Fruit fly (Drosophila melanogaster): ENCODE measurements around the gene CG42367.
A peak's percentile ranks its signal among the peaks of the same experiment; 100 is the strongest.

Gene CG42367

dm6 chr2L:9897296-9897695 is 33.1 kb upstream of the CG42367 start, which contains the start of gene RpS2 (continued):
- TF ChIP-seq toy (GFP tag; IDR thresholded peaks at IDR 0.05) (no peak), fd3F (GFP tag; optimal IDR thresholded peaks at IDR 0.05) (no peak), Jarid2 (GFP tag; optimal IDR thresholded peaks at IDR 0.05) (peak; percentile 13), CG10147 (GFP tag; optimal IDR thresholded peaks at IDR 0.05) (peak; percentile 5), crol (GFP tag; IDR thresholded peaks at IDR 0.05) (no peak), chn (GFP tag; optimal IDR thresholded peaks at IDR 0.05) (peak; percentile 14), CG17359 (tag; optimal IDR thresholded peaks at IDR 0.05) (peak; percentile 31), esg (GFP tag; conservative IDR thresholded peaks at IDR 0.05) (no peak), Fer2 (tag; optimal IDR thresholded peaks at IDR 0.05) (no peak), CG30431 (GFP tag; optimal IDR thresholded peaks at IDR 0.05) (no peak), CG9437 (GFP tag; optimal IDR thresholded peaks at IDR 0.05) (peak; percentile 39), sim (GFP tag; IDR thresholded peaks at IDR 0.05) (no peak), CG17802 (tag; optimal IDR thresholded peaks at IDR 0.05) (no peak), CG7786 (GFP tag; optimal IDR thresholded peaks at IDR 0.05) (no peak), exex (tag; optimal IDR thresholded peaks at IDR 0.05) (peak; percentile 31), pan (optimal IDR thresholded peaks at IDR 0.05) (no peak), pan (GFP tag; optimal IDR thresholded peaks at IDR 0.05 in 1 of 2, IDR thresholded peaks at IDR 0.05 in 1 of 2) (peak in 1 of 2 experiments; percentile 7), CG12155 (GFP tag; optimal IDR thresholded peaks at IDR 0.05) (peak; percentile 18), CG43689 (GFP tag; IDR thresholded peaks at IDR 0.05) (no peak), Lim3 (GFP tag; IDR thresholded peaks at IDR 0.05) (no peak), ssp (GFP tag; IDR thresholded peaks at IDR 0.05) (no peak), CG11504 (tag; optimal IDR thresholded peaks at IDR 0.05) (no peak), CG13624 (GFP tag; optimal IDR thresholded peaks at IDR 0.05) (peak; percentile 33), her (GFP tag; optimal IDR thresholded peaks at IDR 0.05) (peak; percentile 32), CG31388 (GFP tag; optimal IDR thresholded peaks at IDR 0.05) (no peak), Sry-δ (GFP tag; optimal IDR thresholded peaks at IDR 0.05) (peak; percentile 90), Atf6 (GFP tag; IDR thresholded peaks at IDR 0.05) (peak; percentile 46; the same call in 1 of the 2 replicates), cato (GFP tag; optimal IDR thresholded peaks at IDR 0.05; ENCODE audit: borderline replicate concordance) (no peak), Dip2 (GFP tag; IDR thresholded peaks at IDR 0.05) (no peak), Meics (GFP tag; optimal IDR thresholded peaks at IDR 0.05) (peak; percentile 41), PHDP (tag; optimal IDR thresholded peaks at IDR 0.05) (peak; percentile 67), ERR (GFP tag; optimal IDR thresholded peaks at IDR 0.05) (no peak), vnd (GFP tag; IDR thresholded peaks at IDR 0.05; ENCODE audit: partially characterized antibody) (peak; percentile 98), Adf1 (GFP tag; IDR thresholded peaks at IDR 0.05) (peak; percentile 40; the same call in 1 of the 2 replicates), CrebB (tag; optimal IDR thresholded peaks at IDR 0.05) (peak; percentile 67), pros (GFP tag; optimal IDR thresholded peaks at IDR 0.05) (no peak), CG42726 (GFP tag; IDR thresholded peaks at IDR 0.05; ENCODE audit: partially characterized antibody) (peak; percentile 99), CG17385 (GFP tag; optimal IDR thresholded peaks at IDR 0.05) (peak; percentile 59), Myb (GFP tag; optimal IDR thresholded peaks at IDR 0.05) (peak; percentile 27), Scr (GFP tag; IDR thresholded peaks at IDR 0.05; ENCODE audit: partially characterized antibody) (peak; percentile 99), zfh1 (GFP tag; IDR thresholded peaks at IDR 0.05) (no peak), Asciz (GFP tag; optimal IDR thresholded peaks at IDR 0.05) (peak; percentile 11), CG4404 (GFP tag; IDR thresholded peaks at IDR 0.05) (no peak), ftz-f1 (GFP tag; optimal IDR thresholded peaks at IDR 0.05) (peak; percentile 12), Poxn (GFP tag; IDR thresholded peaks at IDR 0.05) (no peak), CG14860 (GFP tag; IDR thresholded peaks at IDR 0.05; ENCODE audit: partially characterized antibody) (peak; percentile 98), Neu2 (GFP tag; optimal IDR thresholded peaks at IDR 0.05; ENCODE audit: borderline replicate concordance) (no peak), hbn (GFP tag; IDR thresholded peaks at IDR 0.05; ENCODE audit: partially characterized antibody) (peak; percentile 99), CG8089 (GFP tag; optimal IDR thresholded peaks at IDR 0.05) (no peak), aop (GFP tag; IDR thresholded peaks at IDR 0.05) (no peak), gt (GFP tag; IDR thresholded peaks at IDR 0.05) (no peak)

Data from whole organism, embryonic.